Worm (Caenorhabditis elegans): ENCODE results near the gene cand-1.

The cand-1 gene

ce11 chrV:16831310-16831709, 28.6 kb downstream of the cand-1 start:
- TF ChIP-seq lin-39 (tag; optimal IDR thresholded peaks at IDR 0.05) (no peak), nhr-237 (tag; optimal IDR thresholded peaks at IDR 0.05) (no peak), ceh-82 (tag; optimal IDR thresholded peaks at IDR 0.05) (no peak), eor-1 (tag; optimal IDR thresholded peaks at IDR 0.05) (no peak), fkh-10 (GFP tag; optimal IDR thresholded peaks at IDR 0.05) (no peak), egl-5 (tag; optimal IDR thresholded peaks at IDR 0.05) (no peak), mml-1 (tag; optimal IDR thresholded peaks at IDR 0.05) (no peak), zag-1 (tag; optimal IDR thresholded peaks at IDR 0.05) (no peak), elt-1 (tag; optimal IDR thresholded peaks at IDR 0.05) (no peak), ztf-4 (tag; optimal IDR thresholded peaks at IDR 0.05) (no peak), snpc-4 (tag; optimal IDR thresholded peaks at IDR 0.05) (no peak), aly-2 (tag; optimal IDR thresholded peaks at IDR 0.05) (no peak), R02D3.7 (tag; optimal IDR thresholded peaks at IDR 0.05) (no peak), ceh-9 (tag; optimal IDR thresholded peaks at IDR 0.05) (no peak), ceh-28 (tag; optimal IDR thresholded peaks at IDR 0.05) (no peak), nhr-25 (tag; optimal IDR thresholded peaks at IDR 0.05) (no peak), hmg-11 (tag; optimal IDR thresholded peaks at IDR 0.05) (no peak)

DNA sequence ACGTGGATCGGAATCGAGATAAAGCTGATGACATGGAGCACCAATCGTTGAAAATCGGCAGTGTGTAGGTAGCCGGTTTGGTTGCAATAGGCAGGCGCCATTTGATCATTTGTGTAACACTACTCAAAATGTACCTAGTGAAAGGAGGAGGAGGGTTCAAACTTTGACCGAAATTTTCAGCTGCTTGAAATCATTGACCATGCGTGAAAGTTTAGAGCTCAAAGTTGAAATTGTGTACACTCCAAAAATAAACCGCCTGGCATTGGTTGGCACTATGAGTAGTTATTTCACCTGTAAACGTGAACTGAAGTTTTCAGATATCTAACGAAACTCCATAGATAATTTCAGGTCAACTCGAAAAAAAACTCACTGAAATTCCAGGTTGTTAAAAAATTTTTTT, 29.2 kb downstream of the cand-1 start, which contains the start of gene srh-215:
TSS of gene srh-215 (minus strand) at position 101 of the 400 bp plus-strand sequence.
- TF ChIP-seq nhr-12 (tag; optimal IDR thresholded peaks at IDR 0.05) (no peak), ama-1 (optimal IDR thresholded peaks at IDR 0.05) (no peak), mdl-1 (tag; optimal IDR thresholded peaks at IDR 0.05) (no peak), elt-2 (tag; optimal IDR thresholded peaks at IDR 0.05) (no peak), hmg-11 (tag; optimal IDR thresholded peaks at IDR 0.05) (no peak), aly-2 (tag; optimal IDR thresholded peaks at IDR 0.05) (no peak), nhr-28 (tag; optimal IDR thresholded peaks at IDR 0.05) (no peak), ztf-4 (tag; optimal IDR thresholded peaks at IDR 0.05) (no peak), egl-5 (tag; optimal IDR thresholded peaks at IDR 0.05) (no peak)

DNA sequence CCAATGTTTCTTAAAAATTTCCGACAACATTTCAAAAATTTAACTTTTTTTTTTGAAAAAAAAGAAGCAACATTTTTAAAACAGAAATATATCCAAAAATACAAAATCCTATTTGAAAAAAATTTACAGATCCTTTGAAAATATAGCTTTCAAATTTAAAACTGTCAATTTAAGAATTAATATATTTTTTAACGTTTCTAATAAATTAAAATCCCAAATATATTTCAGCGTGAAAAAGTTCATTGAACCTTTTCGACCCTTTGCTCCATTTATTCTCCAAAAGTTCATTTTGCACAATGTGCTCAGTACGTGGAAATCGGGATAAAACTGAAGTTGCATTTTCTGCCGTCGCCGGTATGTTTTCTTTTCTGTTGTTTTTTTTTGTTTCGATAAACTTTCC, 30.2 kb downstream of the cand-1 start, which contains the start of gene phy-3:
TSS of gene phy-3 (plus strand) at position 301 of the 400 bp plus-strand sequence.
- TF ChIP-seq jun-1 (tag; optimal IDR thresholded peaks at IDR 0.05) (no peak), lsy-12 (tag; optimal IDR thresholded peaks at IDR 0.05) (no peak), lin-15B (tag; optimal IDR thresholded peaks at IDR 0.05) (no peak), egl-27 (tag; optimal IDR thresholded peaks at IDR 0.05) (no peak), nhr-11 (tag; optimal IDR thresholded peaks at IDR 0.05) (no peak), nhr-23 (tag; optimal IDR thresholded peaks at IDR 0.05) (no peak), tbx-2 (tag; optimal IDR thresholded peaks at IDR 0.05) (no peak), fkh-10 (GFP tag; optimal IDR thresholded peaks at IDR 0.05) (no peak), nhr-67 (tag; optimal IDR thresholded peaks at IDR 0.05) (no peak)

ce11 chrV:16833672-16834071, 31.0 kb downstream of the cand-1 start:
- TF ChIP-seq elt-2 (tag; optimal IDR thresholded peaks at IDR 0.05) = no peak
- TF ChIP-seq unc-39 (tag; optimal IDR thresholded peaks at IDR 0.05) = no peak
- TF ChIP-seq nhr-77 (tag; optimal IDR thresholded peaks at IDR 0.05) = no peak
- TF ChIP-seq ztf-11 (tag; optimal IDR thresholded peaks at IDR 0.05) = no peak
- no peak for TF ChIP-seq egl-5 (tag; optimal IDR thresholded peaks at IDR 0.05)
- TF ChIP-seq lin-39 (tag; optimal IDR thresholded peaks at IDR 0.05) = no peak
- no peak for TF ChIP-seq pqm-1 (tag; optimal IDR thresholded peaks at IDR 0.05)
- no peak for TF ChIP-seq nhr-11 (tag; optimal IDR thresholded peaks at IDR 0.05)
- no peak for TF ChIP-seq nhr-25 (tag; optimal IDR thresholded peaks at IDR 0.05)
- no peak for TF ChIP-seq hmg-11 (tag; optimal IDR thresholded peaks at IDR 0.05)
- no peak for TF ChIP-seq jun-1 (tag; optimal IDR thresholded peaks at IDR 0.05)
- TF ChIP-seq ztf-4 (tag; optimal IDR thresholded peaks at IDR 0.05) = no peak
- TF ChIP-seq nhr-237 (tag; optimal IDR thresholded peaks at IDR 0.05) = no peak
- no peak for TF ChIP-seq mml-1 (tag; optimal IDR thresholded peaks at IDR 0.05)
- TF ChIP-seq egl-27 (tag; optimal IDR thresholded peaks at IDR 0.05) = no peak
- no peak for TF ChIP-seq nhr-23 (tag; optimal IDR thresholded peaks at IDR 0.05)
- TF ChIP-seq fos-1 (tag; optimal IDR thresholded peaks at IDR 0.05) = no peak
- no peak for TF ChIP-seq ceh-9 (tag; optimal IDR thresholded peaks at IDR 0.05)
- no peak for TF ChIP-seq nhr-12 (tag; optimal IDR thresholded peaks at IDR 0.05)

DNA sequence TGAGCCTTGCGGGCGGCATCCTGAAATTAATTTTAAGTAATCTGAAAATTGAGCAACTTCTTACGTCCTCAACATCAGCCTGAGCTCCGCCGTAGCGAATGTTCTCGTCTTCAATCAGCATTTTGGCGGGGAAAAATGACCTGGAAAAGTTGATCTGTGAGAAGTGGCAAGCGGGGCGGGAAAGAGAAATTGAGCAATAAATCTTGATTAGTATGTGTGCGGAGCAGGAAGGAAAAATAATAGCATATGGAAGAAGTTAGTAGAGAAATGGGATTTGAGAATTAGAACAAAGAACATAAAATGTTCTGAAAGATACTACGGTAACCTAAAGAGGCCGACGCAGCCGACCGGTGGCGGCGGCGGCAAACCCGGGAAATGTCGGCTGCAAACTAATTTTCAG, 32.3 kb downstream of the cand-1 start, which contains the start of gene tni-3:
TSS of gene tni-3 (minus strand) at position 140 of the 400 bp plus-strand sequence.
- TF ChIP-seq lin-39 (tag; optimal IDR thresholded peaks at IDR 0.05) = no peak
- TF ChIP-seq pha-4 (tag; optimal IDR thresholded peaks at IDR 0.05) = no peak
- no peak for TF ChIP-seq R02D3.7 (tag; optimal IDR thresholded peaks at IDR 0.05)
- no peak for TF ChIP-seq sea-2 (GFP tag; optimal IDR thresholded peaks at IDR 0.05)
- no peak for TF ChIP-seq fos-1 (tag; optimal IDR thresholded peaks at IDR 0.05)
- no peak for TF ChIP-seq elt-2 (tag; optimal IDR thresholded peaks at IDR 0.05)
- no peak for TF ChIP-seq fkh-2 (tag; optimal IDR thresholded peaks at IDR 0.05)
- TF ChIP-seq nhr-67 (tag; optimal IDR thresholded peaks at IDR 0.05) = no peak
- no peak for TF ChIP-seq unc-39 (tag; optimal IDR thresholded peaks at IDR 0.05)
- no peak for TF ChIP-seq daf-12 (tag; optimal IDR thresholded peaks at IDR 0.05)
- TF ChIP-seq ztf-4 (tag; optimal IDR thresholded peaks at IDR 0.05) = no peak
- no peak for TF ChIP-seq lin-15B (tag; optimal IDR thresholded peaks at IDR 0.05)
